Worm (Caenorhabditis elegans): ENCODE results near the gene C56A3.4.

Gene C56A3.4

DNA sequence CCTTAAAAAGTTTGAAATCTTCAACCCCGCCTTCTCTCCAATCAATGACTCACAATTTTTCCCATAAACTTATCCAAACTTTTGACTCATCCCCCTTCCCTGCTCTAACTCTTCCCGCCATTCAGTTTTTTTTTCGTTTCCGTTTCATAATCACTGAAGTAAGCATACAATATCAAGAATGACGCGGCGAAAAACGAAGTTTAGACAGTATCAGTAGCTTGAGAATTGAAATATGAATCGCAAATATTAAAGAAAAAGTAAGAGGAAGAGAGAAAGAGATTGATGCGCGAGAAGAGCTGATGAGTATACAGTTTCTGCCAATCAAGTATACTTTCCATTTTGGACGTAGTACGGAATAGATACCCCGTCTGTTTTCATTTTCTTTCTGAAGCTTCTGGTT lies 25.9 kb upstream of the C56A3.4 start:
- TF ChIP-seq cog-1 (tag; optimal IDR thresholded peaks at IDR 0.05) (no peak), ztf-23 (GFP tag; IDR thresholded peaks at IDR 0.05) (no peak), ztf-29 (GFP tag; IDR thresholded peaks at IDR 0.05) (no peak), T22C8.4 (GFP tag; IDR thresholded peaks at IDR 0.05) (no peak), med-1 (GFP tag; optimal IDR thresholded peaks at IDR 0.05; ENCODE audit: insufficient read depth) (no peak), ref-1 (GFP tag; conservative IDR thresholded peaks at IDR 0.05) (no peak), flt-1 (GFP tag; IDR thresholded peaks at IDR 0.05) (no peak), tab-1 (GFP tag; IDR thresholded peaks at IDR 0.05) (no peak), klf-2 (GFP tag; conservative IDR thresholded peaks at IDR 0.05) (no peak)

DNA sequence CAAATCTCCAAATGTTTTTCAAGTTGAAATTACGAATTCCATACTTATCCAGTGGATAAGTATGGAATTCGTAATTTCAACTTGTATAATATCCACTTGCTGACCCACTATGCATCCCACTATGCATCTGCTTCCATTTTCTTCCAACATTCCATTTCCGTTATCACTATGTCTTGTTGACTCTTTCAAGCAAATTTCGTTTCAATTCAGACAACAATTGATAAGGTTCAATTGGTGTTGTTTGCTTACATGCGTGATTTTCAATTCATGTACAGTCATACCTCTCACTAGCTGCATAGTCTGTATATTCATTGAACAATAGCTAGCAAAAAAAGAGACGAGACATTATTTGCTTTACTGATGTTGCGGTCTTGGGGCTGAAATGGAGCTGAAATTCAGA lies 25.3 kb upstream of the C56A3.4 start:
- TF ChIP-seq T22C8.4 (GFP tag; IDR thresholded peaks at IDR 0.05), result no peak

DNA sequence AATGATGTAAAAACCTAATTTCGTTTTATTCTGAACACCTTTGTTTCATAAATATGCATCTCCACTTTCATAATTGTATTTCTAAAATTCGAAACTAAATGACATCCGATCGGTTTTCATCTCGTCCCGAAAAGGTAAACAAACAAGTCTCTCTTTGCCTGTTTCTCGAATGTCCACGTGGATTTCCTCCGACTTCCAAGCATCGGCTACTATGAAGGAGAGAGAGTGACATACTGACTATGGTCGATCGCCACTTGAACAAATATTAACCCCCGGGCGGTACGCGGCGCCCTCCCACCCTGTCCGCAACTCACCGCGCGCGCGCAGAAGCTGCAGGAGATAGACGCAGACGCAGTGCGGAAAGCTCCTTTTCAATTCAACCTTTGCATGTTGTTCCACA lies 24.3 kb upstream of the C56A3.4 start:
- TF ChIP-seq med-1 (GFP tag; optimal IDR thresholded peaks at IDR 0.05; ENCODE audit: insufficient read depth), result no peak
- TF ChIP-seq ztf-23 (GFP tag; IDR thresholded peaks at IDR 0.05), result peak; percentile 43; the same call in 1 of the 2 replicates

DNA sequence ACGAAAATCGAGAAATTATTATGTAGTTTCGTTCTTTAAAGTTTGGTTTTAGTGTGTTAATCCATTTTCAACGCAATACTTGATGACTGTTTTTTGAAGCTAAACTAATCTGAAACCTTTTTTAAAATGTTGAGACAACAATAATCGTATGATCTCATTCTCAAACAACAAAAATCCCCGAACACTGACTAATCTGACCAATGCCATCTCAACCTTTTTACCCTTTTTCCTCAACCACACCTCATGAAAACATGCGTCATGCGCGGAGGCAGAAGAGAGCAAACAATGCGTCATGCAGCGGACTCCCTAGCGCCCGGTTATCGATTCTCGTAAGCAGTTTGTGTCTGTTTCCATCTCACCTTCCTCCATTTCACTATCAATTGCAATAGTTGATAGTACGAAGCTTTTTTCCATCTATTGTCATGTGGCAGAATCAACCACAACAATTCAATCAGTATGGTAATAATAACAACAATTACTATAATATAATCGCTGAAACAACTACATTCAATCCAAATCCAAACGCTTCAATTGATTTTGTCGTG lies 20.2 kb upstream of the C56A3.4 start, which contains the start of gene C50B8.4:
TSS of gene C50B8.4 (plus strand) at position 299 of the 545 bp plus-strand sequence.
- TF ChIP-seq tab-1 (GFP tag; IDR thresholded peaks at IDR 0.05) (no peak), ztf-29 (GFP tag; IDR thresholded peaks at IDR 0.05) (no peak), ref-1 (GFP tag; conservative IDR thresholded peaks at IDR 0.05) (no peak), ztf-23 (GFP tag; IDR thresholded peaks at IDR 0.05) (no peak), cog-1 (tag; optimal IDR thresholded peaks at IDR 0.05) (no peak), med-1 (GFP tag; optimal IDR thresholded peaks at IDR 0.05; ENCODE audit: insufficient read depth) (no peak)

DNA sequence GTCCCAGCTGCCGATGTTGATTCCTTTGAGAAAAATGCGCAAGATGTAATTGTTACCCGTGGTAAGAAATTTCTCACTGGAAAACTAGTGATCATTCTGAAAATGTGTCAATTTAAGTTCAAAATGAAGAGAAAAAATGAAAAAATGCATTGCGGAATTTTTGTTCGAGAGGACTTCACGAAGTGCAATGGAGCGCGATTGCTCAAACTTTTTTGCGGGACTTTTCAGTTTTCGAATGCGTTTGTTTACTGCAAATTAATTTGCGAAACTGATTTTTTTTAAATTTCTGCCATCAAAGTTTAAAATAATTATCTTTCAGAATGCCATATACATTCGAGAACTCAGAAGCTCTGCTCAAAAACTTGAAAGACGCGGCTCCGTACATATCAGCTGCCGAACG lies 17.0 kb upstream of the C56A3.4 start, which contains the start of the genes nuaf-1 and bir-2:
TSS of gene nuaf-1 (minus strand) at position 98 of the 400 bp plus-strand sequence.
TSS of gene bir-2 (plus strand) at position 318 of the 400 bp plus-strand sequence.
- TF ChIP-seq T22C8.4 (GFP tag; IDR thresholded peaks at IDR 0.05) (no peak), tab-1 (GFP tag; IDR thresholded peaks at IDR 0.05) (no peak), ref-1 (GFP tag; conservative IDR thresholded peaks at IDR 0.05) (no peak), cog-1 (tag; optimal IDR thresholded peaks at IDR 0.05) (no peak), med-1 (GFP tag; optimal IDR thresholded peaks at IDR 0.05; ENCODE audit: insufficient read depth) (no peak), flt-1 (GFP tag; IDR thresholded peaks at IDR 0.05) (no peak)

DNA sequence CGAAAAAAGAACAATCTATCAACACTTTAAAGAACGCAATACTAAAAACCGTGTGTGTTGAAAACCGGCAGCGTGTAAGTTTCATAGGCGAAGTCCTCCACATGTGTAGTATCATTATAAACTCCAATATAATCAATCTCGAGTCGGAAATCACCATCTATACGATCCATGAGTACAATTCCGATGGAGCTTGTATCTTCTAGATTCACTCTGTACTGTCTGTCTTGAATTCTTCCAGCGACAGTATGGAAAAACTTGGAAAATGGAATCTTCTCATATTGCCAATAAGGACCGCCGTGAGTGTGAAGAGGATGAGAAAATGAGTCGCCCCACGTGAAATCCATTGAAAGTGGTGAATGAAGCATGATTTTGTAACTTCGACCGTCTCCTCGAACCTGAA lies 15.4 kb upstream of the C56A3.4 start:
- TF ChIP-seq ztf-29 (GFP tag; IDR thresholded peaks at IDR 0.05) (no peak), ztf-23 (GFP tag; IDR thresholded peaks at IDR 0.05) (no peak), cog-1 (tag; optimal IDR thresholded peaks at IDR 0.05) (no peak), flt-1 (GFP tag; IDR thresholded peaks at IDR 0.05) (no peak), klf-2 (GFP tag; conservative IDR thresholded peaks at IDR 0.05) (no peak), ref-1 (GFP tag; conservative IDR thresholded peaks at IDR 0.05) (no peak), tab-1 (GFP tag; IDR thresholded peaks at IDR 0.05) (no peak), med-1 (GFP tag; optimal IDR thresholded peaks at IDR 0.05; ENCODE audit: insufficient read depth) (no peak), T22C8.4 (GFP tag; IDR thresholded peaks at IDR 0.05) (no peak)

DNA sequence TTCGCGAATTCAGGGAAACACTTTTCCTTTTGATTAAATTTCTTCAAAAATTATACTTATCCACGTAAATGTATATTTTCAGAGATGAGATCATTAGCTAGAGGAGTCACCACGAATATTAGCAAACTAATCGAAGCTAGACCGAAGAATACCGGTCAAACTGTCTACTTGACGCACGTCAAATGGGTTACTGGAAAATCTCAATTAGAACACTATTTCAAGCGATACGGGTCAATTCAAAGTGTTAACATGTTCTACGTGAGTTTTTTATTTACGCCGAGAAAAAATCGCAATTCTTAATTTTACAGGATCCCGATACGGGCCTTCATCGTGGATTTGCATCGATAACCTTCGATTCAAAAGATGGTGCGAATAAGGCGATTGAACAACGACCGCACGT lies 14.2 kb upstream of the C56A3.4 start, which contains the start of gene slrp-1:
TSS of gene slrp-1 (plus strand) at position 83 of the 400 bp plus-strand sequence.
- TF ChIP-seq med-1 (GFP tag; optimal IDR thresholded peaks at IDR 0.05; ENCODE audit: insufficient read depth) (no peak), ref-1 (GFP tag; conservative IDR thresholded peaks at IDR 0.05) (no peak), flt-1 (GFP tag; IDR thresholded peaks at IDR 0.05) (no peak), tab-1 (GFP tag; IDR thresholded peaks at IDR 0.05) (no peak), cog-1 (tag; optimal IDR thresholded peaks at IDR 0.05) (no peak), T22C8.4 (GFP tag; IDR thresholded peaks at IDR 0.05) (no peak), ztf-23 (GFP tag; IDR thresholded peaks at IDR 0.05) (no peak), ztf-29 (GFP tag; IDR thresholded peaks at IDR 0.05) (no peak), klf-2 (GFP tag; conservative IDR thresholded peaks at IDR 0.05) (no peak)

DNA sequence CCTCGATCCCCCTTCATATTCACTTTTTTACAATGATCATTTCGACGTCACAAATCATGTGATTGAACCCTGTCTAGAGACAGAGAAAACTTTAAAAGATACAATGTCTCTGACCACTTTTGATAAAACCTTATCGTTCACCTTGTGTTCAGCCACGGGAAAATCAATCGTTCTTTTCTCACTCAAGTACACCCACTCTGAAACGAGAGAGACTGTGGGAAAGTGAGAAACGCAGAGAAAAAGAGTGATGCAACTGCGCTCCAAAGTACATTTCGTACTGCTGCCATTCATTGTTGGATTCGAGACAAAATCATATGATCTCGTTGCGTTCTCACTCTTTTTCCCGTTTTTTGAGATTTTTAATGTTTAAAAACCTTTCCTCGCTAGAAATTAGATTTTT lies 13.6 kb upstream of the C56A3.4 start:
- 0 out of 2 replicates have a peak, but pooled peaks have one; percentile 9 for TF ChIP-seq T22C8.4 (GFP tag; IDR thresholded peaks at IDR 0.05)
- TF ChIP-seq ztf-29 (GFP tag; IDR thresholded peaks at IDR 0.05), result no peak

DNA sequence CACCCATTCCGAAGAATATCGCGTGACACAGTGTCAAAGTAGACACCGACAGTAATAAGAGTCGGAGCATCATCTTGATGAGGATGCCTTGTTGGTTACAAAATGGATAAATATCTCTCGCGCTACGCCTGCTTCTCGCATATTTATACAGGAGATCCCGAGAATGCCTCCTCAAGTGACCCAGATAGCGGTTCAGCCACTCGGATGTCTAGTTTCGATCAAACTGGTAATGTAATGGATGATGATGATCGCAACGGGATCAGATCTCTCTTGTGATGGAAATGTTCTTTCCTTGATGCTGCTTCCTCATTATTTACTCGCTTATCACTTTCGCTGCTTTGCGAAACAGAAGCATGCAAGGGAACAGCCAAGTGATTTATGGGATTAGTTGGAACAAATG lies 12.3 kb upstream of the C56A3.4 start, which contains the start of gene grl-17:
TSS of gene grl-17 (minus strand) at position 101 of the 400 bp plus-strand sequence.
- no peak for TF ChIP-seq ref-1 (GFP tag; conservative IDR thresholded peaks at IDR 0.05)
- no peak for TF ChIP-seq tab-1 (GFP tag; IDR thresholded peaks at IDR 0.05)

DNA sequence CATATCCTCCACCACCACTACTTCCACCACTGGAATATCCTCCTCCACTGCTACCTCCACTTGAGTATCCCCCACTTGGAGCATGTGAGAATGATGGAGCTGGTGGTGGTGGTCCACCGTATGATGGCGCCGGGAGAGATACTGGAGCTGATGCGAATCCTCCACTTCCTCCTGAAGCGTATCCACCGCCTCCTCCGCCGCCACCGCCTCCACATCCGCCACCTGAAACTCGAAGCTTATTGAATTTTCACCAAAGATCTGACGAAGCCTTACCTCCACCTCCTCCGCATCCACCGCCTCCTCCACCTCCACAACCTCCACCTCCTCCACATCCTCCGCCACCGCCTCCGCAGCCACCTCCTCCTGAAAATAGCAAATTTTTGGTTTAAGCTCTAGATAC lies 11.2 kb upstream of the C56A3.4 start:
- TF ChIP-seq ztf-29 (GFP tag; IDR thresholded peaks at IDR 0.05) (no peak), med-1 (GFP tag; optimal IDR thresholded peaks at IDR 0.05; ENCODE audit: insufficient read depth) (no peak), cog-1 (tag; optimal IDR thresholded peaks at IDR 0.05) (no peak), tab-1 (GFP tag; IDR thresholded peaks at IDR 0.05) (no peak), ref-1 (GFP tag; conservative IDR thresholded peaks at IDR 0.05) (no peak), T22C8.4 (GFP tag; IDR thresholded peaks at IDR 0.05) (no peak), klf-2 (GFP tag; conservative IDR thresholded peaks at IDR 0.05) (no peak), flt-1 (GFP tag; IDR thresholded peaks at IDR 0.05) (no peak), ztf-23 (GFP tag; IDR thresholded peaks at IDR 0.05) (no peak)

DNA sequence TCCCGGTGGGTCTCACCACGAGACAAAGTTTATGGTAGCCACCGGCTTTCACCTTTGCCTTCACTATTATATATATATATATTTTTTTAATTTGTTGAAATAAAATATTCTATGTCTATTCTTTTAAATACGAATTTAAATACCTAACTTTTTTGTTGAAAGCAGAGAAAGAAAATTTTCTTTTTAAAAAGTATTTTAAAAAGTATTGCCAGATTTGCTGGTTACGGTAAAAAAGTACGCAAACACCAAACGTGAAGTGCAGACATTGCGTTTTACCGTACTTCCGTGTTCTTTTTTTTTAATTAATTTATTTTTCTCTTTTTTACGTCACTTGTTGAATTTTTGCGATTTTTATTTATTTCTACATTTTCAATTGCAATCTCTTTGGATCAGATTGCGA lies 8.4 kb upstream of the C56A3.4 start, which contains the start of gene C56A3.8:
TSS of gene C56A3.8 (plus strand) at position 301 of the 400 bp plus-strand sequence.
- TF ChIP-seq ztf-29 (GFP tag; IDR thresholded peaks at IDR 0.05) (no peak), tab-1 (GFP tag; IDR thresholded peaks at IDR 0.05) (no peak), klf-2 (GFP tag; conservative IDR thresholded peaks at IDR 0.05) (no peak), T22C8.4 (GFP tag; IDR thresholded peaks at IDR 0.05) (no peak), cog-1 (tag; optimal IDR thresholded peaks at IDR 0.05) (no peak), ref-1 (GFP tag; conservative IDR thresholded peaks at IDR 0.05) (no peak), med-1 (GFP tag; optimal IDR thresholded peaks at IDR 0.05; ENCODE audit: insufficient read depth) (no peak), ztf-23 (GFP tag; IDR thresholded peaks at IDR 0.05) (no peak), flt-1 (GFP tag; IDR thresholded peaks at IDR 0.05) (no peak)

Data from whole organism, midembryonic.